Fruit fly (Drosophila melanogaster) whole organism, wandering third instar larva: ENCODE results near the gene Setd3.

Experiments
- Abd-B ChIP-seq: fragments of >200 bp; optimal IDR thresholded peaks from 2 replicates; lab custom pipeline; 2017; ENCODE audit warnings: missing biosample characterization, missing genetic modification characterization
- CG32264 ChIP-seq: fragments of 200-800 bp; sonication (Bioruptor generic); optimal IDR thresholded peaks from 2 replicates; lab custom pipeline; 2016; ENCODE audit warnings: missing biosample characterization, missing genetic modification characterization
- CrebA ChIP-seq: fragments of 200-800 bp; sonication (Bioruptor generic); optimal IDR thresholded peaks from 2 replicates; lab custom pipeline; 2016; ENCODE audit warnings: missing biosample characterization, mild to moderate bottlenecking, missing genetic modification characterization, borderline replicate concordance
- Dfd ChIP-seq: fragments of >200 bp; optimal IDR thresholded peaks from 2 replicates; lab custom pipeline; 2017; ENCODE audit warnings: missing biosample characterization, missing genetic modification characterization
- Dif ChIP-seq: fragments of 200-275, 200-300 bp; sonication (Bioruptor generic); optimal IDR thresholded peaks from 2 replicates; lab custom pipeline; 2018; ENCODE audit warnings: missing biosample characterization, missing genetic modification characterization; ENCODE audit not compliant: partially characterized antibody
- GATAd ChIP-seq: sonication (Bioruptor generic); optimal IDR thresholded peaks from 2 replicates; lab custom pipeline; 2016; ENCODE audit warnings: missing biosample characterization, missing genetic modification characterization
- HLH106 ChIP-seq: fragments of 200-800 bp; optimal IDR thresholded peaks from 3 replicates; lab custom pipeline; 2019; ENCODE audit warnings: missing biosample characterization, mild to moderate bottlenecking, missing genetic modification characterization, moderate library complexity
- Hnf4 ChIP-seq: fragments of 200-800 bp; sonication (Bioruptor generic); optimal IDR thresholded peaks from 2 replicates; lab custom pipeline; 2016; ENCODE audit warnings: missing biosample characterization, mild to moderate bottlenecking, missing genetic modification characterization
- Hr78 ChIP-seq: fragments of >200 bp; optimal IDR thresholded peaks from 2 replicates; lab custom pipeline; 2017; ENCODE audit warnings: missing biosample characterization, missing genetic modification characterization
- Hr83 ChIP-seq: fragments of 200-300 bp; sonication (Bioruptor generic); optimal IDR thresholded peaks from 2 replicates; lab custom pipeline; 2016; ENCODE audit warnings: missing biosample characterization, mild to moderate bottlenecking, missing genetic modification characterization, moderate library complexity; ENCODE audit not compliant: poor library complexity, severe bottlenecking
- Jra ChIP-seq: sonication (Bioruptor generic); optimal IDR thresholded peaks from 2 replicates; lab custom pipeline; 2016; ENCODE audit warnings: missing biosample characterization, missing genetic modification characterization
- N ChIP-seq: fragments of >200 bp; optimal IDR thresholded peaks from 2 replicates; lab custom pipeline; 2018; ENCODE audit warnings: missing biosample characterization, missing external identifiers, missing genetic modification characterization
- OdsH ChIP-seq: fragments of 200-800 bp; sonication (Bioruptor generic); optimal IDR thresholded peaks from 2 replicates; lab custom pipeline; 2016; ENCODE audit warnings: missing biosample characterization, mild to moderate bottlenecking, missing genetic modification characterization
- Rel ChIP-seq, 2 experiments: fragments of 200-800 bp; sonication (Bioruptor generic) in 1 of 2; optimal IDR thresholded peaks; 2 replicates in 1 of 2; 3 replicates in 1 of 2; lab custom pipeline; 2016 to 2019; ENCODE audit warnings: mild to moderate bottlenecking in 2 of 2, missing biosample characterization in 2 of 2, missing genetic modification characterization in 2 of 2, moderate library complexity in 1 of 2
- Sp1 ChIP-seq: fragments of 200-800 bp; sonication (Bioruptor generic); optimal IDR thresholded peaks from 3 replicates; lab custom pipeline; 2019; ENCODE audit warnings: missing biosample characterization, mild to moderate bottlenecking, missing genetic modification characterization, moderate library complexity
- Vsx2 ChIP-seq: fragments of 200-300, 225-300 bp; sonication (Bioruptor generic); optimal IDR thresholded peaks from 2 replicates; lab custom pipeline; 2018; ENCODE audit warnings: missing biosample characterization, missing genetic modification characterization; ENCODE audit not compliant: partially characterized antibody
- br ChIP-seq: fragments of 200-800 bp; sonication (Bioruptor generic); optimal IDR thresholded peaks from 2 replicates; lab custom pipeline; 2016; ENCODE audit warnings: missing biosample characterization, missing genetic modification characterization
- brk ChIP-seq: fragments of 200-800 bp; sonication (Bioruptor generic); optimal IDR thresholded peaks from 2 replicates; lab custom pipeline; 2016; ENCODE audit warnings: missing biosample characterization, mild to moderate bottlenecking, missing genetic modification characterization
- dl ChIP-seq, 2 experiments: fragments of 175-275, 200-275 bp in 1 of 2; fragments of 200-275 bp in 1 of 2; sonication (Bioruptor generic); optimal IDR thresholded peaks; lab custom pipeline; 2018; ENCODE audit warnings: mild to moderate bottlenecking in 2 of 2, missing biosample characterization in 2 of 2, missing genetic modification characterization in 2 of 2, moderate library complexity in 2 of 2; ENCODE audit not compliant: partially characterized antibody in 2 of 2, insufficient read depth in 1 of 2
- dmrt93B ChIP-seq: fragments of 200-800 bp; sonication (Bioruptor generic); optimal IDR thresholded peaks from 2 replicates; lab custom pipeline; 2018; ENCODE audit warnings: missing biosample characterization, mild to moderate bottlenecking, missing genetic modification characterization
- dsf ChIP-seq: sonication (Bioruptor generic); optimal IDR thresholded peaks from 2 replicates; lab custom pipeline; 2016; ENCODE audit warnings: missing biosample characterization, missing genetic modification characterization, borderline replicate concordance
- ey ChIP-seq: fragments of 200-800 bp; sonication (Bioruptor generic); optimal IDR thresholded peaks from 2 replicates; lab custom pipeline; 2016; ENCODE audit warnings: missing biosample characterization, missing genetic modification characterization
- foxo ChIP-seq, 2 experiments: fragments of 200-800 bp; sonication (Bioruptor generic); optimal IDR thresholded peaks; 2 replicates in 1 of 2; 3 replicates in 1 of 2; lab custom pipeline; 2016 to 2017; ENCODE audit warnings: missing biosample characterization in 2 of 2, missing genetic modification characterization in 2 of 2
- fru ChIP-seq: fragments of 200-800 bp; sonication (Bioruptor generic); optimal IDR thresholded peaks from 3 replicates; lab custom pipeline; 2016; ENCODE audit warnings: missing biosample characterization, mild to moderate bottlenecking, missing genetic modification characterization
- h ChIP-seq: fragments of 200-800 bp; sonication (Bioruptor generic); optimal IDR thresholded peaks from 3 replicates; lab custom pipeline; 2016; ENCODE audit warnings: missing biosample characterization, mild to moderate bottlenecking, missing genetic modification characterization
- jim ChIP-seq: fragments of 175-275, 200-325 bp; sonication (Bioruptor generic); optimal IDR thresholded peaks from 2 replicates; lab custom pipeline; 2016; ENCODE audit warnings: missing biosample characterization, mild to moderate bottlenecking, missing genetic modification characterization
- lola ChIP-seq: fragments of >200 bp; optimal IDR thresholded peaks from 2 replicates; lab custom pipeline; 2017; ENCODE audit warnings: missing biosample characterization, missing genetic modification characterization
- pan ChIP-seq: fragments of >200 bp; optimal IDR thresholded peaks from 2 replicates; lab custom pipeline; 2017
- psq ChIP-seq: fragments of 200-800 bp; sonication (Bioruptor generic); optimal IDR thresholded peaks from 3 replicates; lab custom pipeline; 2017; ENCODE audit warnings: missing biosample characterization, mild to moderate bottlenecking, missing genetic modification characterization, moderate library complexity
- rgr ChIP-seq: fragments of 200-800 bp; sonication (Bioruptor generic); optimal IDR thresholded peaks from 3 replicates; lab custom pipeline; 2016; ENCODE audit warnings: missing biosample characterization, mild to moderate bottlenecking, missing genetic modification characterization
- sage ChIP-seq: fragments of 200-800 bp; sonication (Bioruptor generic); optimal IDR thresholded peaks from 2 replicates; lab custom pipeline; 2016; ENCODE audit warnings: missing biosample characterization, mild to moderate bottlenecking, missing genetic modification characterization
- sv ChIP-seq: fragments of 200-800 bp; sonication (Bioruptor generic); optimal IDR thresholded peaks from 3 replicates; lab custom pipeline; 2016; ENCODE audit warnings: missing biosample characterization, missing genetic modification characterization
- tai ChIP-seq: sonication (Bioruptor generic); optimal IDR thresholded peaks from 2 replicates; lab custom pipeline; 2016; ENCODE audit warnings: missing biosample characterization, missing genetic modification characterization
- usp ChIP-seq: fragments of >200 bp; optimal IDR thresholded peaks from 2 replicates; lab custom pipeline; 2017; ENCODE audit warnings: missing biosample characterization, missing genetic modification characterization
- woc ChIP-seq: sonication (Bioruptor generic); optimal IDR thresholded peaks from 2 replicates; lab custom pipeline; 2016; ENCODE audit warnings: missing biosample characterization, mild to moderate bottlenecking, missing genetic modification characterization

Setd3 gene

dm6 chrX:6981470-6981952 lies 13.0 kb upstream of the Setd3 start:
- TF ChIP-seq brk (GFP tag; lab: Kevin White, UChicago) (no peak), OdsH (GFP tag; lab: Kevin White, UChicago) (no peak), Dif (GFP tag; lab: Kevin White, UChicago) (peak; percentile 71), HLH106 (tag; lab: Kevin White, UChicago) (peak; percentile 4), h (peak; percentile 8), ey (peak; percentile 4), Sp1 (GFP tag; lab: Kevin White, UChicago) (no peak), CG32264 (GFP tag; lab: Kevin White, UChicago) (no peak), psq (GFP tag; lab: Kevin White, UChicago) (peak; percentile 24), GATAd (no peak), foxo (GFP tag; optimal IDR thresholded peaks at IDR 0.05; lab: Kevin White, UChicago) (peak; percentile 11 to 40), dmrt93B (no peak), Vsx2 (GFP tag; lab: Kevin White, UChicago) (peak; percentile 75), fru (GFP tag; lab: Kevin White, UChicago) (peak; percentile 53), br (GFP tag; lab: Kevin White, UChicago) (peak; percentile 29), dl (GFP tag; optimal IDR thresholded peaks at IDR 0.05; lab: Kevin White, UChicago; ENCODE audit: insufficient read depth in 1 of 2, partially characterized antibody in 2 of 2) (peak; percentile 31 to 60), Abd-B (no peak), rgr (peak; percentile 17)

dm6 chrX:6976911-6977310 lies 8.4 kb upstream of the Setd3 start:
- TF ChIP-seq dl (GFP tag; optimal IDR thresholded peaks at IDR 0.05; lab: Kevin White, UChicago; ENCODE audit: insufficient read depth in 1 of 2, partially characterized antibody in 2 of 2), result no peak
- TF ChIP-seq jim (GFP tag; lab: Kevin White, UChicago), result no peak
- no peak for TF ChIP-seq Dif (GFP tag; lab: Kevin White, UChicago)
- TF ChIP-seq fru (GFP tag; lab: Kevin White, UChicago), result no peak
- no peak for TF ChIP-seq dsf
- TF ChIP-seq ey, result no peak
- no peak for TF ChIP-seq Hnf4 (GFP tag; lab: Kevin White, UChicago)
- TF ChIP-seq Abd-B, result no peak
- TF ChIP-seq Hr83 (GFP tag; lab: Kevin White, UChicago), result no peak
- no peak for TF ChIP-seq Hr78 (GFP tag; lab: Kevin White, UChicago)
- TF ChIP-seq CG32264 (GFP tag; lab: Kevin White, UChicago), result no peak
- TF ChIP-seq psq (GFP tag; lab: Kevin White, UChicago), result no peak
- TF ChIP-seq HLH106 (tag; lab: Kevin White, UChicago), result no peak
- no peak for TF ChIP-seq brk (GFP tag; lab: Kevin White, UChicago)
- no peak for TF ChIP-seq tai (GFP tag; lab: Kevin White, UChicago)
- no peak for TF ChIP-seq Vsx2 (GFP tag; lab: Kevin White, UChicago)

DNA sequence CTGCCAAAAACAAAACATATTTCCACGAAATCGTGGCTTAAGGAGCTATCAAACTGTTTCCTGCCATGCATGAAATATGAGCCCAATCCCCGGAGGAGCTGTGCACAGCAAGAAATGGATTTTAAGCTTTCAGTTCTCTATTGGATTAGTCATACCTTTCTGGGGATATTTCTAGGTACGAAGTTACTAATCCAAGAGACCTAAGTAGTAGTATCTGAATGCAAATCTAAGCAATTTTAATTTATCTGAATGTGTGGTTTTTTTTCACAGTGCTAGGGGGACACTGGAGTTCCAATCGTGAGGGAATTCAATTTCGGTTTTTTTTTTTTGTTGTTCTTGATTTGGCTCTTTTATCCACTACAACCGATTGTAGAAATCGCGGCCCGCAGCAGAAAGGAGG lies 7.8 kb upstream of the Setd3 start:
- no peak for TF ChIP-seq Dif (GFP tag; lab: Kevin White, UChicago)
- peak; percentile 42 for TF ChIP-seq Hnf4 (GFP tag; lab: Kevin White, UChicago)
- TF ChIP-seq jim (GFP tag; lab: Kevin White, UChicago), result no peak
- peak; percentile 55 for TF ChIP-seq fru (GFP tag; lab: Kevin White, UChicago)
- TF ChIP-seq dmrt93B, result no peak
- peak; percentile 33 for TF ChIP-seq psq (GFP tag; lab: Kevin White, UChicago)
- TF ChIP-seq h, result peak; percentile 57
- peak; percentile 21 for TF ChIP-seq woc (GFP tag; lab: Kevin White, UChicago)
- TF ChIP-seq br (GFP tag; lab: Kevin White, UChicago), result peak; percentile 28
- no peak for TF ChIP-seq dsf
- no peak for TF ChIP-seq tai (GFP tag; lab: Kevin White, UChicago)
- no peak for TF ChIP-seq lola (GFP tag; lab: Kevin White, UChicago)
- no peak for TF ChIP-seq Hr83 (GFP tag; lab: Kevin White, UChicago)
- TF ChIP-seq ey, result peak; percentile 48
- no peak for TF ChIP-seq Rel (GFP tag; optimal IDR thresholded peaks at IDR 0.05; lab: Kevin White, UChicago)
- no peak for TF ChIP-seq Rel (tag; optimal IDR thresholded peaks at IDR 0.05; lab: Kevin White, UChicago)
- no peak for TF ChIP-seq Abd-B
- peak in 1 of 2 experiments; percentile 63 for TF ChIP-seq foxo (GFP tag; optimal IDR thresholded peaks at IDR 0.05; lab: Kevin White, UChicago)
- TF ChIP-seq pan, result no peak
- peak; percentile 55 for TF ChIP-seq rgr
- no peak for TF ChIP-seq sv (GFP tag; lab: Kevin White, UChicago)
- TF ChIP-seq Sp1 (GFP tag; lab: Kevin White, UChicago), result peak; percentile 37
- TF ChIP-seq OdsH (GFP tag; lab: Kevin White, UChicago), result peak; percentile 54
- no peak for TF ChIP-seq Hr78 (GFP tag; lab: Kevin White, UChicago)
- TF ChIP-seq HLH106 (tag; lab: Kevin White, UChicago), result peak; percentile 34

dm6 chrX:6974221-6974620 lies 5.7 kb upstream of the Setd3 start:
- TF ChIP-seq Vsx2 (GFP tag; lab: Kevin White, UChicago) (no peak), usp (GFP tag; lab: Kevin White, UChicago) (no peak), CrebA (no peak), Dfd (GFP tag; lab: Kevin White, UChicago) (no peak), CG32264 (GFP tag; lab: Kevin White, UChicago) (no peak), lola (GFP tag; lab: Kevin White, UChicago) (no peak), pan (no peak), GATAd (no peak), jim (GFP tag; lab: Kevin White, UChicago) (no peak), Hnf4 (GFP tag; lab: Kevin White, UChicago) (no peak), Hr78 (GFP tag; lab: Kevin White, UChicago) (no peak), sage (no peak), ey (no peak), dmrt93B (no peak), h (no peak), N (no peak), Sp1 (GFP tag; lab: Kevin White, UChicago) (no peak), br (GFP tag; lab: Kevin White, UChicago) (no peak), Jra (GFP tag; lab: Kevin White, UChicago) (no peak), Abd-B (no peak)
